Fruit fly (Drosophila melanogaster) whole organism, prepupa: ENCODE measurements around the gene CG31279.

Experiments
- CG11902 ChIP-seq: fragments of 200-800 bp; sonication (Bioruptor generic); optimal IDR thresholded peaks from 3 replicates; lab custom pipeline; 2016; ENCODE audit warnings: missing biosample characterization, missing genetic modification characterization
- CG4318 ChIP-seq: fragments of 200-800 bp; sonication (Bioruptor generic); optimal IDR thresholded peaks from 3 replicates; lab custom pipeline; 2017; ENCODE audit warnings: missing biosample characterization, mild to moderate bottlenecking, missing genetic modification characterization
- CG6163 ChIP-seq: fragments of 200-800 bp; sonication (Bioruptor generic); IDR thresholded peaks from 3 replicates; pipeline ENCODE4 v1.3.6; 2022; ENCODE audit warnings: missing biosample characterization, missing genetic modification characterization
- CG6854 ChIP-seq: fragments of 200-800 bp; sonication (Bioruptor generic); optimal IDR thresholded peaks from 2 replicates; lab custom pipeline; 2017; ENCODE audit warnings: missing biosample characterization, mild to moderate bottlenecking, missing genetic modification characterization
- Sox102F ChIP-seq: fragments of 200-800 bp; sonication (Bioruptor generic); optimal IDR thresholded peaks from 2 replicates; lab custom pipeline; 2016; ENCODE audit warnings: missing biosample characterization, mild to moderate bottlenecking, missing genetic modification characterization
- ss ChIP-seq, 2 experiments: fragments of 200-800 bp; sonication (Bioruptor generic); optimal IDR thresholded peaks; 2 replicates in 1 of 2; 3 replicates in 1 of 2; lab custom pipeline; 2017 to 2018; ENCODE audit warnings: mild to moderate bottlenecking in 2 of 2, missing biosample characterization in 2 of 2, missing genetic modification characterization in 2 of 2, moderate library complexity in 1 of 2

DNA sequence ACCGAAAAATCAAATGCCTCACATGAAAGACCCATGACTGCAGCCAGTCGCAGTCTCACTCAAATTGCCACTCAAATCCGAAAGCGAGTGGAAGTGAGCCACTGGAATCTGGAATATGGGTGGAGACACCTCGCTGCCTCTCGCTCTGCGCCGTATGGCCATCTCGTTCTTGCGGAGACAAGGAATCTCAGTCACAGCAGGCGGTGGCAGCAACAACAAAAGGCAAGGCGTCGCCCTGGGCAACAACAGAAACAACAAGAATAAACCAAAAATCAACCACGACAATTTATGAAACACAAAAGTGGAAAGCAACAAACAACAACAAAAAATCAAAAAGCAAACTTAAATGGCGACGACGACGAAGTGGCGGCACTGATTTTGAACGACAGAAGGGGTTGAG is 7.2 kb upstream of the CG31279 start:
- TF ChIP-seq CG11902 (GFP tag; lab: Kevin White, UChicago): no peak
- no peak for TF ChIP-seq Sox102F
- TF ChIP-seq ss (GFP tag; optimal IDR thresholded peaks at IDR 0.05; lab: Kevin White, UChicago): peak; percentile 75 to 82
- TF ChIP-seq CG6163: peak; percentile 64; the same call in 2 of the 3 replicates
- TF ChIP-seq CG4318 (GFP tag; lab: Kevin White, UChicago): no peak
- TF ChIP-seq CG6854 (GFP tag; lab: Kevin White, UChicago): peak; percentile 24
